Fruit fly (Drosophila melanogaster): ENCODE results near the gene fd96Cb.

dm6 chr3R:25060462-25060861 lies 34.4 kb upstream of the fd96Cb start:
- TF ChIP-seq psq (optimal IDR thresholded peaks at IDR 0.05) (no peak), insv (optimal IDR thresholded peaks at IDR 0.05) (no peak), ttk (optimal IDR thresholded peaks at IDR 0.05) (no peak), h (optimal IDR thresholded peaks at IDR 0.05) (no peak), Sin3A (optimal IDR thresholded peaks at IDR 0.05) (no peak)

Measured in Kc167 (cell line).